Worm (Caenorhabditis elegans): ENCODE results near the gene dmd-3.

Gene dmd-3

DNA sequence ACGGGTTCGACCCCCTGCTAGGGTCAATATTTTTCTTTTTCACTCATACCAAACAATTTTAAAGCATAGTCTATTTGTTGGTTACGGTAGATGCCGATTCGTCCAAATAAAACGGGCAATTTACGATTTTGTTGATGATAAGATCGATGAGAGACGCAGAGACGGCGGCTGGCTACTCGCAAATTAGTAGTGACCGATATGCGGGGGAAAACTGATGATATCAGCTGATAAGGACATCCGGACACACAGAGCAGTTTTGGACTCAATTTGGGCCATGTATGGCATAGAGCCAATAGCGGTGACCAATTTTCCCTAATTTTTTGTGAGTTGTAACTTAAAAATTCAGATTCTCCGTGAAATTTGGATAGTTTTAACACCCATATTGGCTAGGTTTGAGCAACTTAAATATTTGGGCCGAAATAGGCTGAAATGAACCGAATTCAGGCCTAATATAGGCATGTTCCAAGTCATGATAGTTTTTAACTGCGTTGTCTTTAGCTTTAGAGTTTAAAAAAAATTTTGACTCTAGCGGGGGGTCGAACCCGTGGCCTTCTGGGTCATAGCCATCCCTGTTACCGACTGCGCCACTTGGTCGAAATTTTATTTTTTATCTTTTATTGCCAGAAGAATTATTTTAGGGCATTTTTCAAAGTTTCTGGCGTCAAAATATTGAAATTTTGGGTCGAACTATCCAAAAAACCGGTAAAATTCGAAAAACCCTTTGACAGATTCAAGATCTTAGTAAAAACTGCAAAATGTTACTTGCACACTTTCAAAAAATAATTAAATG lies 31.3 kb downstream of the dmd-3 start:
- TF ChIP-seq pha-4 (tag; optimal IDR thresholded peaks at IDR 0.05): peak; percentile 5
- TF ChIP-seq nhr-25 (tag; optimal IDR thresholded peaks at IDR 0.05): no peak

DNA sequence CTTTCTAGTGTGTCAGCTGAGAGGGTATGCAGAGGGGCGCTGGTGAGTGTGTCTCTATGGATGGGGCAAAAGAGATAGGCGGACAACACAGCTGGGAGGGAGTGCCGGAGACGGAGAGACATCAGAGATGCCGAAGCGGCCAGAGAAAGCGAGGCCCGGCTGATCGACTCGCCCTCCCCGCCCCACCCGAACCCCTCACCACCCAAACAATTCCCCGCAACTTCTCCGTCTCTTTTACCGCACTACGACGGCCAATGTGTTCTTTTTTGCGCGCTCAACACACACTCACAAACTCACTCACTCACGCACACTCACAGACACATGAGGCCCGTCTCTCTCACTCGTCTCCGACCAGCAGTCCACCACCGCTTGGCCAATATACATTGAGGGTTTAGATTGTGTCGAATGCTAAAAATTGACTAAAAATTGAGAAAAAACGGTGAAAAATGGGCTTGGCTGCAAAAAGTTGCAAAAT lies 32.6 kb downstream of the dmd-3 start, which contains the start of gene Y43F8C.3:
Gene Y43F8C.3 (minus strand): TSS at position 187 of the 475 bp plus-strand sequence.
- TF ChIP-seq nfya-1 (tag; optimal IDR thresholded peaks at IDR 0.05; ENCODE audit: insufficient read depth): peak; percentile 86
- no peak for TF ChIP-seq daf-12 (tag; optimal IDR thresholded peaks at IDR 0.05)
- peak; percentile 48 for TF ChIP-seq nhr-23 (tag; optimal IDR thresholded peaks at IDR 0.05)
- peak; percentile 23 for TF ChIP-seq nhr-11 (tag; optimal IDR thresholded peaks at IDR 0.05)
- no peak for TF ChIP-seq nhr-77 (tag; optimal IDR thresholded peaks at IDR 0.05)
- peak; percentile 3 for TF ChIP-seq snpc-4 (tag; optimal IDR thresholded peaks at IDR 0.05)
- TF ChIP-seq skn-1 (tag; optimal IDR thresholded peaks at IDR 0.05): peak; percentile 37
- no peak for TF ChIP-seq nhr-237 (tag; optimal IDR thresholded peaks at IDR 0.05)
- peak; percentile 92 for TF ChIP-seq hmg-11 (tag; optimal IDR thresholded peaks at IDR 0.05)
- peak; percentile 35 for TF ChIP-seq unc-62 (GFP tag; optimal IDR thresholded peaks at IDR 0.05)
- TF ChIP-seq egl-5 (tag; optimal IDR thresholded peaks at IDR 0.05): peak; percentile 66
- peak; percentile 89 for TF ChIP-seq lin-39 (tag; optimal IDR thresholded peaks at IDR 0.05)
- peak; percentile 51 for TF ChIP-seq ama-1 (optimal IDR thresholded peaks at IDR 0.05)
- TF ChIP-seq zag-1 (tag; optimal IDR thresholded peaks at IDR 0.05): no peak
- peak; percentile 76 for TF ChIP-seq pha-4 (tag; optimal IDR thresholded peaks at IDR 0.05)
- TF ChIP-seq lin-15B (tag; optimal IDR thresholded peaks at IDR 0.05): peak; percentile 36
- peak; percentile 62 for TF ChIP-seq elt-2 (tag; optimal IDR thresholded peaks at IDR 0.05)
- TF ChIP-seq nhr-25 (tag; optimal IDR thresholded peaks at IDR 0.05): peak; percentile 20
- no peak for TF ChIP-seq ztf-11 (tag; optimal IDR thresholded peaks at IDR 0.05)
- no peak for TF ChIP-seq ceh-16 (tag; optimal IDR thresholded peaks at IDR 0.05)
- TF ChIP-seq jun-1 (tag; optimal IDR thresholded peaks at IDR 0.05): peak; percentile 69
- peak; percentile 53 for TF ChIP-seq fkh-10 (GFP tag; optimal IDR thresholded peaks at IDR 0.05)
- peak; percentile 11 for TF ChIP-seq lsy-12 (tag; optimal IDR thresholded peaks at IDR 0.05)

ce11 chrV:19620098-19620497 lies 35.0 kb downstream of the dmd-3 start:
- TF ChIP-seq pha-4 (tag; optimal IDR thresholded peaks at IDR 0.05) (peak; percentile 35), egl-5 (tag; optimal IDR thresholded peaks at IDR 0.05) (peak; percentile 34), hmg-11 (tag; optimal IDR thresholded peaks at IDR 0.05) (peak; percentile 62), skn-1 (tag; optimal IDR thresholded peaks at IDR 0.05) (no peak), nfya-1 (tag; optimal IDR thresholded peaks at IDR 0.05; ENCODE audit: insufficient read depth) (peak; percentile 52), nhr-25 (tag; optimal IDR thresholded peaks at IDR 0.05) (no peak), lin-39 (tag; optimal IDR thresholded peaks at IDR 0.05) (peak; percentile 0), nhr-76 (tag; optimal IDR thresholded peaks at IDR 0.05) (no peak)

DNA sequence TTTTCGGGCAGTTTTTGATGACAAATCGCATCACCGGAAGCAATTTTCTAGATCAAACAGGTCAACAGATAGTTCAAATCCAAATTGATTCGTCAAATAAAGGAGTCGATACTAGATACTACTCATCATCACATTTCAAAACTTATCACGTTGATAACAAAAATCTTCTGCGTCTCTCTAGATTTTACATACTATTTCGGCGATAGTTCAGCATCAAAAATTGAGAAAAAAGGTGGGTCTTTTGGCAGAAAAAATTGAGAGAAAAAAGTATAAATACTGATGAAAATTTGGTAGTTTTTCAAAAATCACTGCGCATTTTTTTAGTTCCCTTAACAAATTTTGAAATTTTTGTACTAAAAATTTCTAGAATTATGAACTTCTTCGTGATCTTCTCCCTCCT lies 41.9 kb downstream of the dmd-3 start, which contains the start of gene nlp-26:
Gene nlp-26 (plus strand): TSS at position 301 of the 400 bp plus-strand sequence.
- TF ChIP-seq nhr-43 (tag; optimal IDR thresholded peaks at IDR 0.05; ENCODE audit: poor library complexity, severe bottlenecking) (peak; percentile 13), mdl-1 (tag; optimal IDR thresholded peaks at IDR 0.05) (no peak)

DNA sequence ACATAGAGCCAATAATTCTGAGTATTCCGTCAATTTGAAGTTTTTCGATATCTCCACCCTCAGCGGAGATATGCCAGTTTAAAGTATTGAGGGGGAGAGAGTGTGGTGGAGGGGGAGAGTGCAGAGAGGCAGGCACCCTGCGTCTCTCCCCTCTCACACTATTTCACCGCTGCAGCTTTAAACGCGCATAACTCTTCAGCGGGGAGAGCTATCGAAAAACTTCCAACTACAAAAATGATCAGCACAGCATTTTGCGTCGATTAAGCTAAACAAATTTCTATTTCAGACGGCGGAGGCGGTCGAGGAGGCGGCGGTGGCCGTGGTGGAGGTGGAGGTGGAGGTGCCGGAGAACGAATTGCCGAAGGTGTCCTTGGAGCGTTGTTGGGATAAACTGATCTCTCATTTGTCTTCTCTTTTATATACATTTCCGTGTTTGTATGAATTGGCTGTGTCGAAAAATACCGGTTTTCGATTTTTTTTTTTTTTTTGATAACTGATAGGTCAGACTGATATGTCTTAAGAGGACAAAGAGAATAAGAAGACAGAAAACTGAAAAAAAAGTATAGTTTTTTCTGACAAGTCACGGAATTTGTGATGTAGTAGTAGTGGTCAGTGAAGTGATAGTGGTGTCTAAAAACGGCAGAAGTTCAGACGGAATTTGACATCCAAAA lies 43.2 kb downstream of the dmd-3 start:
- TF ChIP-seq elt-3 (tag; optimal IDR thresholded peaks at IDR 0.05) (no peak), zag-1 (tag; optimal IDR thresholded peaks at IDR 0.05) (no peak), ztf-4 (tag; optimal IDR thresholded peaks at IDR 0.05) (no peak), fkh-10 (GFP tag; optimal IDR thresholded peaks at IDR 0.05) (no peak), snpc-4 (tag; optimal IDR thresholded peaks at IDR 0.05) (no peak), fos-1 (tag; optimal IDR thresholded peaks at IDR 0.05) (no peak), eor-1 (tag; optimal IDR thresholded peaks at IDR 0.05) (no peak), ceh-82 (tag; optimal IDR thresholded peaks at IDR 0.05) (no peak), nhr-23 (tag; optimal IDR thresholded peaks at IDR 0.05) (peak; percentile 60), ceh-28 (tag; optimal IDR thresholded peaks at IDR 0.05) (no peak), ztf-11 (tag; optimal IDR thresholded peaks at IDR 0.05) (no peak), egl-5 (tag; optimal IDR thresholded peaks at IDR 0.05) (no peak), lin-39 (tag; optimal IDR thresholded peaks at IDR 0.05) (no peak), ceh-16 (tag; optimal IDR thresholded peaks at IDR 0.05) (no peak), nhr-67 (tag; optimal IDR thresholded peaks at IDR 0.05) (no peak), nfya-1 (tag; optimal IDR thresholded peaks at IDR 0.05; ENCODE audit: insufficient read depth) (peak; percentile 25), nhr-43 (tag; optimal IDR thresholded peaks at IDR 0.05; ENCODE audit: poor library complexity, severe bottlenecking) (peak; percentile 59), nhr-12 (tag; optimal IDR thresholded peaks at IDR 0.05) (no peak), ama-1 (optimal IDR thresholded peaks at IDR 0.05) (peak; percentile 80), sea-2 (GFP tag; optimal IDR thresholded peaks at IDR 0.05) (no peak), aly-2 (tag; optimal IDR thresholded peaks at IDR 0.05) (no peak), lsy-12 (tag; optimal IDR thresholded peaks at IDR 0.05) (no peak), nhr-28 (tag; optimal IDR thresholded peaks at IDR 0.05) (no peak), hmg-11 (tag; optimal IDR thresholded peaks at IDR 0.05) (no peak), lin-15B (tag; optimal IDR thresholded peaks at IDR 0.05) (no peak), unc-62 (GFP tag; optimal IDR thresholded peaks at IDR 0.05) (no peak), ceh-9 (tag; optimal IDR thresholded peaks at IDR 0.05) (no peak), skn-1 (tag; optimal IDR thresholded peaks at IDR 0.05) (no peak), nhr-76 (tag; optimal IDR thresholded peaks at IDR 0.05) (no peak), nhr-237 (tag; optimal IDR thresholded peaks at IDR 0.05) (no peak)
